Fruit fly (Drosophila melanogaster): ENCODE results near the gene mTerf5.
A peak's percentile ranks its signal among the peaks of the same experiment; 100 is the strongest.

Gene mTerf5

dm6 chr3R:18171983-18172967 lies 51.2 kb downstream of the mTerf5 start (continued):
- peak; percentile 88 for TF ChIP-seq CG3407 (GFP tag; optimal IDR thresholded peaks at IDR 0.05)
- peak; percentile 80 for TF ChIP-seq repo (GFP tag; optimal IDR thresholded peaks at IDR 0.05)
- peak; percentile 58; the same call in 1 of the 2 replicates for TF ChIP-seq Doc2 (GFP tag; IDR thresholded peaks at IDR 0.05)
- TF ChIP-seq TFAM (GFP tag; optimal IDR thresholded peaks at IDR 0.05), result peak; percentile 56
- no peak for TF ChIP-seq CG7963 (GFP tag; IDR thresholded peaks at IDR 0.05; ENCODE audit: partially characterized antibody)
- TF ChIP-seq CG10209 (GFP tag; optimal IDR thresholded peaks at IDR 0.05), result peak; percentile 93
- TF ChIP-seq unc-4 (GFP tag; IDR thresholded peaks at IDR 0.05; ENCODE audit: partially characterized antibody), result no peak
- peak; percentile 56 for TF ChIP-seq CG7928 (GFP tag; optimal IDR thresholded peaks at IDR 0.05)
- peak; percentile 95 for TF ChIP-seq nmo (GFP tag; optimal IDR thresholded peaks at IDR 0.05)
- TF ChIP-seq E2f2 (GFP tag; IDR thresholded peaks at IDR 0.05), result peak; percentile 66
- no peak for TF ChIP-seq Lpt (GFP tag; optimal IDR thresholded peaks at IDR 0.05)
- TF ChIP-seq abd-A (tag; optimal IDR thresholded peaks at IDR 0.05), result no peak
- TF ChIP-seq NC2α (GFP tag; optimal IDR thresholded peaks at IDR 0.05), result peak; percentile 88
- TF ChIP-seq esg (GFP tag; conservative IDR thresholded peaks at IDR 0.05), result peak; percentile 86
- no peak; the same call in 1 of the 2 replicates for TF ChIP-seq bowl (GFP tag; IDR thresholded peaks at IDR 0.05)
- TF ChIP-seq CG32767 (GFP tag; IDR thresholded peaks at IDR 0.05), result peak; percentile 82
- peak; percentile 79 for TF ChIP-seq fd64A (GFP tag; optimal IDR thresholded peaks at IDR 0.05)
- peak; percentile 79 for TF ChIP-seq CG14667 (GFP tag; IDR thresholded peaks at IDR 0.05)
- TF ChIP-seq dmrt99B (tag; optimal IDR thresholded peaks at IDR 0.05), result peak; percentile 95
- peak; percentile 86 for TF ChIP-seq CG11093 (GFP tag; IDR thresholded peaks at IDR 0.05)
- TF ChIP-seq HLH3B (GFP tag; IDR thresholded peaks at IDR 0.05), result peak; percentile 87
- TF ChIP-seq CG6813 (GFP tag; optimal IDR thresholded peaks at IDR 0.05), result peak; percentile 89
- peak; percentile 88 for TF ChIP-seq CG12155 (GFP tag; optimal IDR thresholded peaks at IDR 0.05)
- peak; percentile 89 for TF ChIP-seq Mad (GFP tag; optimal IDR thresholded peaks at IDR 0.05)
- TF ChIP-seq sqz (GFP tag; optimal IDR thresholded peaks at IDR 0.05), result peak; percentile 81
- TF ChIP-seq mirr (GFP tag; optimal IDR thresholded peaks at IDR 0.05), result no peak
- peak; percentile 96 for TF ChIP-seq gem (tag; optimal IDR thresholded peaks at IDR 0.05)
- peak; percentile 71 for TF ChIP-seq pnt (GFP tag; optimal IDR thresholded peaks at IDR 0.05)
- TF ChIP-seq Bteb2 (GFP tag; optimal IDR thresholded peaks at IDR 0.05), result peak; percentile 89
- peak; percentile 90 for TF ChIP-seq Mes4 (GFP tag; optimal IDR thresholded peaks at IDR 0.05)
- peak; percentile 95 for TF ChIP-seq CG18599 (GFP tag; optimal IDR thresholded peaks at IDR 0.05)
- TF ChIP-seq D19A (tag; optimal IDR thresholded peaks at IDR 0.05), result peak; percentile 92
- peak; percentile 93 for TF ChIP-seq vvl (GFP tag; IDR thresholded peaks at IDR 0.05)
- peak; percentile 77; the same call in 2 of the 3 replicates for TF ChIP-seq C15 (GFP tag; IDR thresholded peaks at IDR 0.05)
- peak; percentile 90 for TF ChIP-seq shn (GFP tag; optimal IDR thresholded peaks at IDR 0.05)
- TF ChIP-seq Mrtf (GFP tag; IDR thresholded peaks at IDR 0.05), result peak; percentile 80
- TF ChIP-seq CG17361 (GFP tag; IDR thresholded peaks at IDR 0.05), result peak; percentile 98
- peak; percentile 73 for TF ChIP-seq CG17186 (GFP tag; optimal IDR thresholded peaks at IDR 0.05)
- peak; percentile 94 for TF ChIP-seq lmd (GFP tag; IDR thresholded peaks at IDR 0.05)
- TF ChIP-seq CG1603 (tag; optimal IDR thresholded peaks at IDR 0.05), result no peak
- peak; percentile 95 for TF ChIP-seq CG12659 (GFP tag; optimal IDR thresholded peaks at IDR 0.05)
- peak; percentile 82 for TF ChIP-seq ap (GFP tag; IDR thresholded peaks at IDR 0.05)
- TF ChIP-seq nerfin-2 (GFP tag; IDR thresholded peaks at IDR 0.05; ENCODE audit: partially characterized antibody), result no peak
- no peak for TF ChIP-seq CG16813 (GFP tag; IDR thresholded peaks at IDR 0.05; ENCODE audit: partially characterized antibody)
- TF ChIP-seq ATbp (GFP tag; optimal IDR thresholded peaks at IDR 0.05), result peak; percentile 94
- peak; percentile 94 for TF ChIP-seq org-1 (GFP tag; optimal IDR thresholded peaks at IDR 0.05)
- peak; percentile 91 for TF ChIP-seq gsb-n (tag; optimal IDR thresholded peaks at IDR 0.05)
- TF ChIP-seq CG16779 (GFP tag; IDR thresholded peaks at IDR 0.05), result 0 out of 2 replicates have a peak, but pooled peaks have one; percentile 15
